Worm (Caenorhabditis elegans) whole organism, mixed stage, embryonic: ENCODE measurements around the gene K02E7.1.
"Not testable (repeated sequence)": the region's sequence is repeated elsewhere in the genome, so short reads cannot be mapped to it uniquely, and the experiment has no call there.

ENCODE experiments used
- flh-1 ChIP-seq: fragments of 200-800 bp; sonication (Bioruptor generic); optimal IDR thresholded peaks from 2 replicates; lab custom pipeline; 2018; ENCODE audit warnings: mild to moderate bottlenecking, missing genetic modification characterization, moderate library complexity, missing compliant biosample characterization
- hlh-1 ChIP-seq: fragments of 150-350 bp; optimal IDR thresholded peaks from 2 replicates; lab custom pipeline; 2014; ENCODE audit warnings: missing biosample characterization, missing genetic modification reagents, missing genetic modification characterization
- lin-13 ChIP-seq: fragments of 150-350 bp; optimal IDR thresholded peaks from 2 replicates; lab custom pipeline; 2014; ENCODE audit warnings: missing biosample characterization, missing genetic modification characterization
- lsy-2 ChIP-seq: fragments of 150-350 bp; optimal IDR thresholded peaks from 2 replicates; lab custom pipeline; 2014; ENCODE audit warnings: missing biosample characterization, missing genetic modification characterization
- mab-5 ChIP-seq: fragments of 150-350 bp; optimal IDR thresholded peaks from 2 replicates; lab custom pipeline; 2014; ENCODE audit warnings: missing biosample characterization, missing genetic modification characterization
- nhr-12 ChIP-seq: fragments of 150-350 bp; optimal IDR thresholded peaks from 2 replicates; lab custom pipeline; 2014; ENCODE audit warnings: missing biosample characterization, missing genetic modification characterization
- nhr-2 ChIP-seq: fragments of 150-350 bp; optimal IDR thresholded peaks from 2 replicates; lab custom pipeline; 2014; ENCODE audit warnings: missing biosample characterization, missing genetic modification characterization
- nhr-237 ChIP-seq: fragments of 150-350 bp; optimal IDR thresholded peaks from 2 replicates; lab custom pipeline; 2014; ENCODE audit warnings: missing biosample characterization, missing genetic modification characterization
- nhr-28 ChIP-seq: fragments of 150-350 bp; optimal IDR thresholded peaks from 2 replicates; lab custom pipeline; 2014; ENCODE audit warnings: missing biosample characterization, missing genetic modification characterization
- nhr-76 ChIP-seq: sonication (generic microtip); optimal IDR thresholded peaks from 2 replicates; lab custom pipeline; 2017; ENCODE audit warnings: missing biosample characterization, missing genetic modification characterization
- snpc-4 ChIP-seq: fragments of 150-350 bp; optimal IDR thresholded peaks from 2 replicates; lab custom pipeline; 2014; ENCODE audit warnings: missing biosample characterization, missing genetic modification characterization
- unc-39 ChIP-seq: fragments of 150-350 bp; optimal IDR thresholded peaks from 2 replicates; lab custom pipeline; 2014; ENCODE audit warnings: missing biosample characterization, missing genetic modification characterization
- ztf-11 ChIP-seq: fragments of 150-350 bp; optimal IDR thresholded peaks from 2 replicates; lab custom pipeline; 2014; ENCODE audit warnings: missing biosample characterization, missing genetic modification characterization

- TF ChIP-seq nhr-2 (tag; lab: Kevin White, UChicago); unc-39; lsy-2; flh-1 (GFP tag; lab: Kevin White, UChicago); lin-13 (tag; lab: Kevin White, UChicago); nhr-237 (tag; lab: Kevin White, UChicago); ztf-11 (tag; lab: Kevin White, UChicago); snpc-4 (tag; lab: Kevin White, UChicago); hlh-1; mab-5 (tag; lab: Kevin White, UChicago); nhr-12 (tag; lab: Kevin White, UChicago); nhr-28 (tag; lab: Kevin White, UChicago); nhr-76 (tag; lab: Kevin White, UChicago): not testable (repeated sequence)
Observed at ce11 chrII:1060702-1061101, 22.3 kb upstream of the K02E7.1 start, which contains the start of gene btb-10.
